Fruit fly (Drosophila melanogaster): ENCODE measurements around the gene sd.

Gene sd

dm6 chrX:15870777-15871757 lies 66.9 kb downstream of the sd start (continued):
- TF ChIP-seq cwo (GFP tag; optimal IDR thresholded peaks at IDR 0.05) (peak; percentile 59), eve (GFP tag; optimal IDR thresholded peaks at IDR 0.05) (no peak), Six4 (GFP tag; optimal IDR thresholded peaks at IDR 0.05) (no peak), hbn (GFP tag; IDR thresholded peaks at IDR 0.05; ENCODE audit: partially characterized antibody) (no peak), Hmx (GFP tag; optimal IDR thresholded peaks at IDR 0.05) (no peak), pnt (GFP tag; optimal IDR thresholded peaks at IDR 0.05) (no peak), Dek (tag; optimal IDR thresholded peaks at IDR 0.05) (no peak), CG10959 (GFP tag; IDR thresholded peaks at IDR 0.05) (no peak), lmd (GFP tag; IDR thresholded peaks at IDR 0.05) (no peak), sisA (GFP tag; IDR thresholded peaks at IDR 0.05) (no peak), jigr1 (GFP tag; IDR thresholded peaks at IDR 0.05) (no peak), danr (GFP tag; IDR thresholded peaks at IDR 0.05) (no peak), shn (GFP tag; optimal IDR thresholded peaks at IDR 0.05) (no peak), CG7987 (GFP tag; optimal IDR thresholded peaks at IDR 0.05) (peak; percentile 83), abd-A (tag; optimal IDR thresholded peaks at IDR 0.05) (no peak), HLH4C (GFP tag; IDR thresholded peaks at IDR 0.05; ENCODE audit: partially characterized antibody) (no peak), CG13894 (tag; optimal IDR thresholded peaks at IDR 0.05) (no peak), Usf (GFP tag; optimal IDR thresholded peaks at IDR 0.05) (no peak), CG17829 (tag; optimal IDR thresholded peaks at IDR 0.05) (no peak), Elba2 (GFP tag; optimal IDR thresholded peaks at IDR 0.05) (peak; percentile 74), sr (GFP tag; IDR thresholded peaks at IDR 0.05) (no peak), lola (GFP tag; optimal IDR thresholded peaks at IDR 0.05) (no peak), CG1603 (tag; optimal IDR thresholded peaks at IDR 0.05) (no peak), CG9727 (GFP tag; optimal IDR thresholded peaks at IDR 0.05) (peak; percentile 63), tgo (GFP tag; IDR thresholded peaks at IDR 0.05) (no peak; the same call in 2 of the 3 replicates), CG10366 (GFP tag; IDR thresholded peaks at IDR 0.05) (no peak), croc (GFP tag; conservative IDR thresholded peaks at IDR 0.05) (no peak), ATbp (GFP tag; optimal IDR thresholded peaks at IDR 0.05) (no peak), kni (GFP tag; optimal IDR thresholded peaks at IDR 0.05) (no peak), CG33557 (GFP tag; optimal IDR thresholded peaks at IDR 0.05) (peak; percentile 53), lab (GFP tag; optimal IDR thresholded peaks at IDR 0.05) (no peak), ac (GFP tag; optimal IDR thresholded peaks at IDR 0.05) (no peak), nerfin-2 (GFP tag; IDR thresholded peaks at IDR 0.05; ENCODE audit: partially characterized antibody) (no peak), ken (GFP tag; IDR thresholded peaks at IDR 0.05) (no peak), tll (GFP tag; optimal IDR thresholded peaks at IDR 0.05) (no peak), crc (GFP tag; optimal IDR thresholded peaks at IDR 0.05) (no peak), unc-4 (GFP tag; IDR thresholded peaks at IDR 0.05; ENCODE audit: partially characterized antibody) (no peak), usp (GFP tag; optimal IDR thresholded peaks at IDR 0.05) (no peak), CG17361 (GFP tag; IDR thresholded peaks at IDR 0.05) (no peak; the same call in 2 of the 3 replicates), Fer3 (tag; optimal IDR thresholded peaks at IDR 0.05) (peak; percentile 85), CG15696 (tag; optimal IDR thresholded peaks at IDR 0.05) (peak; percentile 66), CG2202 (tag; optimal IDR thresholded peaks at IDR 0.05) (peak; percentile 53), Hr3 (GFP tag; optimal IDR thresholded peaks at IDR 0.05) (no peak), Jarid2 (GFP tag; optimal IDR thresholded peaks at IDR 0.05) (no peak), bigmax (GFP tag; optimal IDR thresholded peaks at IDR 0.05) (peak; percentile 32), CkIIα-i1 (GFP tag; IDR thresholded peaks at IDR 0.05) (0 out of 2 replicates have a peak, but pooled peaks have one; percentile 10), Poxn (GFP tag; IDR thresholded peaks at IDR 0.05) (no peak), sqz (GFP tag; optimal IDR thresholded peaks at IDR 0.05) (no peak)
